Fruit fly (Drosophila melanogaster): ENCODE data around the gene CG33995.

CG33995 gene

DNA sequence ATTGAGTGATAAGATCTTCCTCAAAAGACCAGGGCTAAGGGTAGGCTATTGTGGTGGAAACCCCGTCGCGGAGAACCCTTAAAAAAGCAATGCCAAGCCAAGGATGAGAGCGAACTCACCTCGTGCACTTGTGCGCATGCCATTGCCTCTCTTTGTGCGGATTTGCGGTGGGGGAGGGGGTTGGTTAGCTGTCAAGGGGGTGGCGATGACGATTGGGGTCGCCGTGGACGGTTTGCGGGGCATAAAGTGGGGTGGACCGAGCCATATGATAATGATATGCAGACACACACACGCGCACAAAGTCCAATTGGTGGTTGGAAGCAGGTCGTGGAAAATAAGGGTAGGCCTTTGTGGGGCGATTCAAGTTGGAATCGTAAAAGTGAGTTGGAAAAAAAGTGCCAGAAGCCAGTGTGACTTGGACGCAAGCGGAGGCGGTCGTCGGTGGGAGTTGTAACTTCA lies 5.6 kb upstream of the CG33995 start, which contains the start of the genes CG14042 and SP555 (continued):
- TF ChIP-seq lola (GFP tag; optimal IDR thresholded peaks at IDR 0.05) (no peak), otp (GFP tag; IDR thresholded peaks at IDR 0.05) (no peak), ssp (GFP tag; IDR thresholded peaks at IDR 0.05) (no peak), Deaf1 (tag; optimal IDR thresholded peaks at IDR 0.05) (peak; percentile 56), MBD-R2 (GFP tag; IDR thresholded peaks at IDR 0.05) (0 out of 2 replicates have a peak, but pooled peaks have one; percentile 12), Trl (optimal IDR thresholded peaks at IDR 0.05) (peak; percentile 28 to 35), Trl (GFP tag; optimal IDR thresholded peaks at IDR 0.05) (no peak), nerfin-1 (tag; optimal IDR thresholded peaks at IDR 0.05) (peak; percentile 71)

DNA sequence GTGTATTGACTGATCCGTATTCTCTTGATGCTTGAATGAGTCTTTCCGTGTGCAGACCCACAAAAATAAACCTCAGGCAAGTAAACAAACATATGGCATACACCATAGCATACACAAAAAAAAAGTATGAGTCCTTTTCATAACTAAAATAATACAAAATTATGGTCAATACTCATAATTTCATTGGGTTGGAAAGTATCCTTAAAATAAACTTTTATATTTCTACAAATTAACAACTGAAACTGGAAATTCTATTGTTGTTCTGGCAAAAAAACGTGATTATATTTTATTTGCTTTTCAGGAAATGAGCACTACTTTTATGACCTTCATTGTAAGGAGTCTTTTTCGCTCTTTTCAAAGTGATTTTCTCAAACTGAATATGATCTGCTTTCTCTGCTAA lies 994 bp upstream of the CG33995 start:
- TF ChIP-seq D19A (tag; optimal IDR thresholded peaks at IDR 0.05) (peak; percentile 47), Xrp1 (GFP tag; IDR thresholded peaks at IDR 0.05) (peak; percentile 53; the same call in 1 of the 2 replicates), CG15269 (tag; optimal IDR thresholded peaks at IDR 0.05) (peak; percentile 23), zf30C (GFP tag; optimal IDR thresholded peaks at IDR 0.05) (peak; percentile 43), CG1529 (GFP tag; optimal IDR thresholded peaks at IDR 0.05) (peak; percentile 3), CG9727 (GFP tag; optimal IDR thresholded peaks at IDR 0.05) (peak; percentile 36), grau (tag; optimal IDR thresholded peaks at IDR 0.05) (peak; percentile 42), nerfin-1 (tag; optimal IDR thresholded peaks at IDR 0.05) (peak; percentile 25), NC2β (GFP tag; optimal IDR thresholded peaks at IDR 0.05) (no peak), CG18619 (GFP tag; optimal IDR thresholded peaks at IDR 0.05) (no peak), CG32532 (GFP tag; IDR thresholded peaks at IDR 0.05) (no peak), twi (tag; optimal IDR thresholded peaks at IDR 0.05) (peak; percentile 73), lilli (GFP tag; optimal IDR thresholded peaks at IDR 0.05) (no peak), CG7839 (tag; optimal IDR thresholded peaks at IDR 0.05) (peak; percentile 43), phol (tag; optimal IDR thresholded peaks at IDR 0.05) (peak; percentile 57), Nf-YA (GFP tag; IDR thresholded peaks at IDR 0.05) (no peak), Fer3 (tag; optimal IDR thresholded peaks at IDR 0.05) (peak; percentile 11), HLH54F (GFP tag; optimal IDR thresholded peaks at IDR 0.05) (no peak), unpg (GFP tag; optimal IDR thresholded peaks at IDR 0.05) (peak; percentile 48), CG17829 (tag; optimal IDR thresholded peaks at IDR 0.05) (peak; percentile 30), CG14710 (tag; optimal IDR thresholded peaks at IDR 0.05) (peak; percentile 53), C15 (GFP tag; IDR thresholded peaks at IDR 0.05) (no peak), CG2678 (tag; optimal IDR thresholded peaks at IDR 0.05) (peak; percentile 62), CG4854 (GFP tag; optimal IDR thresholded peaks at IDR 0.05) (no peak), Six4 (GFP tag; optimal IDR thresholded peaks at IDR 0.05) (peak; percentile 13), CG11504 (tag; optimal IDR thresholded peaks at IDR 0.05) (peak; percentile 49), Ssrp (tag; optimal IDR thresholded peaks at IDR 0.05) (peak; percentile 46), knrl (GFP tag; IDR thresholded peaks at IDR 0.05; ENCODE audit: partially characterized antibody) (no peak), Dll (GFP tag; IDR thresholded peaks at IDR 0.05; ENCODE audit: partially characterized antibody) (no peak), bsh (GFP tag; optimal IDR thresholded peaks at IDR 0.05) (peak in 1 of 2 experiments; percentile 53), CG18599 (GFP tag; optimal IDR thresholded peaks at IDR 0.05) (peak; percentile 3), klu (GFP tag; IDR thresholded peaks at IDR 0.05) (no peak), CG16815 (GFP tag; optimal IDR thresholded peaks at IDR 0.05) (peak; percentile 5), CG12391 (tag; optimal IDR thresholded peaks at IDR 0.05) (peak; percentile 42), CG8388 (GFP tag; optimal IDR thresholded peaks at IDR 0.05) (peak; percentile 15), row (GFP tag; IDR thresholded peaks at IDR 0.05) (peak; percentile 48), zen (tag; optimal IDR thresholded peaks at IDR 0.05) (peak; percentile 46), kah (GFP tag; optimal IDR thresholded peaks at IDR 0.05) (no peak), CG10209 (GFP tag; optimal IDR thresholded peaks at IDR 0.05) (peak; percentile 3), trem (tag; optimal IDR thresholded peaks at IDR 0.05) (peak; percentile 22), CG17359 (tag; optimal IDR thresholded peaks at IDR 0.05) (peak; percentile 31)

Data from whole organism, embryonic.